Worm (Caenorhabditis elegans): ENCODE results near the gene fbxa-36.
"Not testable (repeated sequence)": the region's sequence is repeated elsewhere in the genome, so short reads cannot be mapped to it uniquely, and the experiment has no call there.

ce11 chrIII:1258358-1258757 lies 34.7 kb downstream of the fbxa-36 start, which contains the start of gene fbxa-78:
- TF ChIP-seq egl-5, nhr-11, ceh-82 (tag; optimal IDR thresholded peaks at IDR 0.05): not testable (repeated sequence)

All from whole organism, L3 larva.